Fruit fly (Drosophila melanogaster) Kc167 (cell line): Measurements from ENCODE around the gene slow.

ENCODE experiments used
- Myc ChIP-seq: fragments of >200 bp; optimal IDR thresholded peaks from 2 replicates; lab custom pipeline; 2017; ENCODE audit warnings: missing external identifiers
- h ChIP-seq: fragments of >200 bp; optimal IDR thresholded peaks from 3 replicates; lab custom pipeline; 2018; ENCODE audit warnings: missing external identifiers
- psq ChIP-seq: fragments of >200 bp; optimal IDR thresholded peaks from 2 replicates; lab custom pipeline; 2017; ENCODE audit warnings: missing external identifiers

dm6 chr3L:4349314-4349713 is 34.9 kb upstream of the slow start:
- TF ChIP-seq h (no peak), psq (lab: Kevin White, UChicago) (no peak), Myc (no peak)
